Comparison of ENCODE assay signal across 3 worm cellular contexts in the genomic region with DNA sequence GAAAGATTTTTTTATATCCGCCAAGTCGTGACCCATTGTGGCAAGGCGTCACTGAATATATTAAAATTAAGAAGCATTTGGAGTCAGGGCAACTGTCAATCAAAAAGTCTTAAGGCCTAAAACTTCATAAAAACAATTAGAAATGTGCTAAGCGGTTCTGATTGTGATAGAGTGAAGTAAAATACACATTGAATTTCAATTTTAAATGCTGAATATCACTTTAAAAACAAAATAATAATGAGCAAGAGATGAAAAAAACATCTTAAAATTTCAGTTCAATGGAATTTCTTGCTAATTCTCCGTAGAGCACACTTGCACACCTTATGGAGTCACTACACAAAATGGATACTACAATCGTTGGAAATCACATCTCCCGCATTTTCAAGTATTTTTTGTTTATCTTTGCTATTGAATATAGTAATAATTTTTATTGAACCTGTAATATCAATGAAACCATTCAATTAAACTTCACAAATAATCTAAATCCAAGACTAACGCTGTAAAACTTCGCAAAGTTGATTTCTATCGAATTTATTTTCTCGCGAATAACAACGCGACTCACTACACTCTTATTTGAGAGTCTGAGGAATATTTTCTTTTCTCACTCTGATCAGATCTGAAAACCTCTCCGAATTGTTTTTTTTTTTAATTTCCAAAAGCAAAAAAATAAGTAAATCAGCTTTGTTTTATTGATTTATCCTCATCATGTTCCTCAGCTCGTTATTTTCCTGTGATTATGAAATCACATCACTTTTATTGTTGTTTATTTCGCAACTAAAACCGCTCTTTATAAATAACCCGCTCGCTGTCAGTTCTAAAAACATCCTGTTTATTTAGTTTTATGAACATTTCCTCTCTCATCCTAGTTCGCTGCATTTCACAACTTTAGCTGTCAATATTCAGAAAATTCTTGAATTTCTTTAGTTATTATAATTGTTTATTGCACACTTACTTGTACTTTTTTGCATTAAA.
TF ChIP-seq lines count a peak whose summit lies in the region.

A gene (minus strand): TSS at position 51 of the 972 bp plus-strand sequence.

TF ChIP-seq in whole organism, L2 larva, 48 proteins besides CTCF, POLR2A, EP300 and RAD21 (continued from another document):
- no peak for TF ChIP-seq blmp-1 (tag; optimal IDR thresholded peaks at IDR 0.05; lab: Kevin White, UChicago; ENCODE audit: insufficient read depth)
- peak; percentile 56 for TF ChIP-seq F13H6.1 (tag; optimal IDR thresholded peaks at IDR 0.05; lab: Kevin White, UChicago)
- TF ChIP-seq gmeb-1 (tag; optimal IDR thresholded peaks at IDR 0.05; lab: Kevin White, UChicago): peak; percentile 48
- TF ChIP-seq nhr-23 (tag; optimal IDR thresholded peaks at IDR 0.05; lab: Kevin White, UChicago): no peak
- TF ChIP-seq sma-3 (GFP tag; optimal IDR thresholded peaks at IDR 0.05; lab: Kevin White, UChicago): peak; percentile 84
- TF ChIP-seq nhr-237 (tag; optimal IDR thresholded peaks at IDR 0.05; lab: Kevin White, UChicago): no peak
- TF ChIP-seq Y55F3AM.14 (GFP tag; optimal IDR thresholded peaks at IDR 0.05; lab: Kevin White, UChicago): no peak
- peak; percentile 10 for TF ChIP-seq zag-1 (tag; optimal IDR thresholded peaks at IDR 0.05; lab: Kevin White, UChicago)
- peak; percentile 93 for TF ChIP-seq C34F6.9 (tag; optimal IDR thresholded peaks at IDR 0.05; lab: Kevin White, UChicago)
- TF ChIP-seq ztf-4 (tag; optimal IDR thresholded peaks at IDR 0.05; lab: Kevin White, UChicago): no peak
- peak; percentile 53 for TF ChIP-seq lin-13 (GFP tag; optimal IDR thresholded peaks at IDR 0.05; lab: Kevin White, UChicago)
- peak; percentile 51 to 86 for TF ChIP-seq lsy-2 (tag; optimal IDR thresholded peaks at IDR 0.05; lab: Kevin White, UChicago)
- TF ChIP-seq crh-2 (tag; optimal IDR thresholded peaks at IDR 0.05; lab: Kevin White, UChicago): peak; percentile 71
- peak; percentile 61 for TF ChIP-seq sma-9 (GFP tag; optimal IDR thresholded peaks at IDR 0.05; lab: Kevin White, UChicago)
- no peak for TF ChIP-seq sma-9 (tag; optimal IDR thresholded peaks at IDR 0.05; lab: Kevin White, UChicago)
- TF ChIP-seq alr-1 (tag; optimal IDR thresholded peaks at IDR 0.05; lab: Kevin White, UChicago): no peak
- TF ChIP-seq unc-55 (GFP tag; optimal IDR thresholded peaks at IDR 0.05; lab: Kevin White, UChicago): peak; percentile 80

TF ChIP-seq in whole organism, L4 larva, 104 proteins besides CTCF, POLR2A, EP300 and RAD21 (continued from another document):
- TF ChIP-seq ztf-11 (tag; optimal IDR thresholded peaks at IDR 0.05; lab: Kevin White, UChicago): no peak
- no peak for TF ChIP-seq R02D3.7 (tag; optimal IDR thresholded peaks at IDR 0.05; lab: Kevin White, UChicago)
- TF ChIP-seq rbr-2 (tag; optimal IDR thresholded peaks at IDR 0.05; lab: Kevin White, UChicago): peak; percentile 62
- TF ChIP-seq zfp-2 (tag; optimal IDR thresholded peaks at IDR 0.05; lab: Kevin White, UChicago): no peak
- TF ChIP-seq ZK337.2 (GFP tag; IDR thresholded peaks at IDR 0.05; lab: Robert Waterston, UW): no peak
- no peak for TF ChIP-seq arid-1 (GFP tag; conservative IDR thresholded peaks at IDR 0.05; lab: Robert Waterston, UW)
- peak in 1 of 2 experiments; percentile 74 for TF ChIP-seq hif-1 (tag; optimal IDR thresholded peaks at IDR 0.05; lab: Kevin White, UChicago)
- peak in 1 of 2 experiments; percentile 50 for TF ChIP-seq daf-16 (GFP tag; optimal IDR thresholded peaks at IDR 0.05; lab: Kevin White, UChicago)
- peak; percentile 55 for TF ChIP-seq daf-16 (tag; optimal IDR thresholded peaks at IDR 0.05; lab: Kevin White, UChicago)
- TF ChIP-seq F10B5.3 (tag; optimal IDR thresholded peaks at IDR 0.05; lab: Kevin White, UChicago): no peak
- 0 out of 2 replicates have a peak, but pooled peaks have one; percentile 33 for TF ChIP-seq ceh-44 (GFP tag; IDR thresholded peaks at IDR 0.05; lab: Robert Waterston, UW)
- TF ChIP-seq nhr-28 (tag; optimal IDR thresholded peaks at IDR 0.05; lab: Kevin White, UChicago): peak; percentile 41
- peak; percentile 12 to 80 for TF ChIP-seq lsy-2 (tag; optimal IDR thresholded peaks at IDR 0.05; lab: Kevin White, UChicago)
- peak; percentile 33 for TF ChIP-seq F37D6.2 (tag; optimal IDR thresholded peaks at IDR 0.05; lab: Kevin White, UChicago)
- TF ChIP-seq unc-62 (GFP tag; optimal IDR thresholded peaks at IDR 0.05 in 1 of 2; lab: Kevin White, UChicago): peak in 1 of 2 experiments; percentile 51
- TF ChIP-seq unc-62 (tag; optimal IDR thresholded peaks at IDR 0.05; lab: Kevin White, UChicago): no peak
- TF ChIP-seq lin-29 (GFP tag; IDR thresholded peaks at IDR 0.05; lab: Robert Waterston, UW): no peak
- TF ChIP-seq nhr-10 (tag; optimal IDR thresholded peaks at IDR 0.05; lab: Kevin White, UChicago): no peak
- TF ChIP-seq nhr-6 (tag; optimal IDR thresholded peaks at IDR 0.05; lab: Kevin White, UChicago): no peak
- peak; percentile 64 for TF ChIP-seq hlh-30 (tag; optimal IDR thresholded peaks at IDR 0.05; lab: Kevin White, UChicago; ENCODE audit: insufficient read depth)
- no peak for TF ChIP-seq madf-9 (GFP tag; conservative IDR thresholded peaks at IDR 0.05; lab: Robert Waterston, UW)
- TF ChIP-seq spr-3 (GFP tag; optimal IDR thresholded peaks at IDR 0.05; lab: Kevin White, UChicago): no peak
- peak; percentile 81 for TF ChIP-seq T20F7.1 (GFP tag; optimal IDR thresholded peaks at IDR 0.05; lab: Kevin White, UChicago)
- no peak for TF ChIP-seq aha-1 (tag; lab: Kevin White, UChicago)
- peak; percentile 52 for TF ChIP-seq mxl-3 (GFP tag; optimal IDR thresholded peaks at IDR 0.05; lab: Kevin White, UChicago)
- 0 out of 2 replicates have a peak, but pooled peaks have one; percentile 14 for TF ChIP-seq hmg-1.1 (GFP tag; IDR thresholded peaks at IDR 0.05; lab: Robert Waterston, UW)
- peak; percentile 62 for TF ChIP-seq dpl-1 (GFP tag; optimal IDR thresholded peaks at IDR 0.05; lab: Kevin White, UChicago)
- TF ChIP-seq mdt-29 (GFP tag; IDR thresholded peaks at IDR 0.05; lab: Robert Waterston, UW): no peak
- TF ChIP-seq aly-2 (tag; optimal IDR thresholded peaks at IDR 0.05; lab: Kevin White, UChicago): no peak
TF ChIP-seq in whole organism, L4 larva: peak in this region for 24.

TF ChIP-seq in whole organism, late embryonic, 69 proteins besides CTCF, POLR2A, EP300 and RAD21 (continued from another document):
- TF ChIP-seq ceh-48 (tag; optimal IDR thresholded peaks at IDR 0.05; lab: Kevin White, UChicago): no peak
- no peak for TF ChIP-seq pag-3 (tag; optimal IDR thresholded peaks at IDR 0.05; lab: Kevin White, UChicago; ENCODE audit: borderline replicate concordance)
- no peak for TF ChIP-seq K09A11.1 (tag; optimal IDR thresholded peaks at IDR 0.05; lab: Kevin White, UChicago; ENCODE audit: insufficient read depth)
- TF ChIP-seq ceh-22 (tag; optimal IDR thresholded peaks at IDR 0.05; lab: Kevin White, UChicago): no peak
- no peak for TF ChIP-seq ztf-16 (tag; optimal IDR thresholded peaks at IDR 0.05; lab: Kevin White, UChicago)
- TF ChIP-seq nfya-1 (tag; optimal IDR thresholded peaks at IDR 0.05; lab: Kevin White, UChicago): no peak
- peak; percentile 49 for TF ChIP-seq mec-3 (tag; optimal IDR thresholded peaks at IDR 0.05; lab: Kevin White, UChicago; ENCODE audit: borderline replicate concordance)
- TF ChIP-seq dve-1 (tag; optimal IDR thresholded peaks at IDR 0.05; lab: Kevin White, UChicago): no peak
- no peak for TF ChIP-seq fkh-10 (GFP tag; optimal IDR thresholded peaks at IDR 0.05; lab: Kevin White, UChicago)
- TF ChIP-seq sox-4 (tag; optimal IDR thresholded peaks at IDR 0.05; lab: Kevin White, UChicago): no peak
- no peak for TF ChIP-seq nhr-11 (tag; optimal IDR thresholded peaks at IDR 0.05; lab: Kevin White, UChicago)
- peak; percentile 60 for TF ChIP-seq unc-42 (tag; optimal IDR thresholded peaks at IDR 0.05; lab: Kevin White, UChicago)
- TF ChIP-seq elt-4 (tag; optimal IDR thresholded peaks at IDR 0.05; lab: Kevin White, UChicago): no peak
- TF ChIP-seq nhr-232 (tag; optimal IDR thresholded peaks at IDR 0.05; lab: Kevin White, UChicago): no peak
- TF ChIP-seq ceh-34 (tag; optimal IDR thresholded peaks at IDR 0.05; lab: Kevin White, UChicago): peak; percentile 76
- TF ChIP-seq T23F11.4 (GFP tag; optimal IDR thresholded peaks at IDR 0.05; lab: Kevin White, UChicago): no peak
- TF ChIP-seq ttx-3 (tag; optimal IDR thresholded peaks at IDR 0.05; lab: Kevin White, UChicago): no peak
- TF ChIP-seq pha-4 (tag; optimal IDR thresholded peaks at IDR 0.05; lab: Kevin White, UChicago): no peak
- no peak for TF ChIP-seq npax-4 (tag; optimal IDR thresholded peaks at IDR 0.05; lab: Kevin White, UChicago)
- TF ChIP-seq fax-1 (tag; optimal IDR thresholded peaks at IDR 0.05; lab: Kevin White, UChicago): peak; percentile 72
- no peak for TF ChIP-seq ceh-9 (tag; optimal IDR thresholded peaks at IDR 0.05; lab: Kevin White, UChicago)
- no peak for TF ChIP-seq hlh-15 (tag; optimal IDR thresholded peaks at IDR 0.05; lab: Kevin White, UChicago)
- peak; percentile 72 for TF ChIP-seq F13H6.1 (tag; optimal IDR thresholded peaks at IDR 0.05; lab: Kevin White, UChicago)
- TF ChIP-seq ceh-30 (tag; optimal IDR thresholded peaks at IDR 0.05; lab: Kevin White, UChicago): no peak
- TF ChIP-seq hlh-13 (GFP tag; optimal IDR thresholded peaks at IDR 0.05; lab: Kevin White, UChicago): no peak
- TF ChIP-seq eyg-1 (tag; optimal IDR thresholded peaks at IDR 0.05; lab: Kevin White, UChicago): peak; percentile 18
- TF ChIP-seq tbx-7 (tag; optimal IDR thresholded peaks at IDR 0.05; lab: Kevin White, UChicago): peak; percentile 79
- no peak for TF ChIP-seq sdc-2 (tag; optimal IDR thresholded peaks at IDR 0.05; lab: Kevin White, UChicago)
- TF ChIP-seq C08G9.2 (tag; optimal IDR thresholded peaks at IDR 0.05; lab: Kevin White, UChicago): peak; percentile 85
- TF ChIP-seq ets-4 (tag; optimal IDR thresholded peaks at IDR 0.05; lab: Kevin White, UChicago): peak; percentile 90
- peak; percentile 32 for TF ChIP-seq syd-9 (tag; optimal IDR thresholded peaks at IDR 0.05; lab: Kevin White, UChicago)
- TF ChIP-seq ceh-19 (GFP tag; optimal IDR thresholded peaks at IDR 0.05; lab: Kevin White, UChicago): peak; percentile 21
- no peak for TF ChIP-seq sox-2 (GFP tag; IDR thresholded peaks at IDR 0.05; lab: Robert Waterston, UW)
- no peak for TF ChIP-seq dmd-4 (tag; optimal IDR thresholded peaks at IDR 0.05; lab: Kevin White, UChicago; ENCODE audit: borderline replicate concordance)
- no peak for TF ChIP-seq madf-2 (tag; optimal IDR thresholded peaks at IDR 0.05; lab: Kevin White, UChicago)
- TF ChIP-seq Y22D7AL.16 (tag; optimal IDR thresholded peaks at IDR 0.05; lab: Kevin White, UChicago): no peak
- TF ChIP-seq pat-9 (tag; optimal IDR thresholded peaks at IDR 0.05; lab: Kevin White, UChicago): no peak
- TF ChIP-seq ahr-1 (tag; optimal IDR thresholded peaks at IDR 0.05; lab: Kevin White, UChicago): peak; percentile 53
- TF ChIP-seq lim-6 (tag; optimal IDR thresholded peaks at IDR 0.05; lab: Kevin White, UChicago): peak; percentile 54
- TF ChIP-seq tbx-2 (tag; optimal IDR thresholded peaks at IDR 0.05; lab: Kevin White, UChicago): peak; percentile 80
- TF ChIP-seq pqm-1 (tag; optimal IDR thresholded peaks at IDR 0.05; lab: Kevin White, UChicago): peak; percentile 64
- TF ChIP-seq elt-2 (tag; optimal IDR thresholded peaks at IDR 0.05; lab: Kevin White, UChicago): peak; percentile 59
- TF ChIP-seq ceh-6 (GFP tag; optimal IDR thresholded peaks at IDR 0.05; lab: Kevin White, UChicago): no peak
- no peak for TF ChIP-seq K02D7.2 (tag; optimal IDR thresholded peaks at IDR 0.05; lab: Kevin White, UChicago)
- no peak for TF ChIP-seq pha-2 (tag; optimal IDR thresholded peaks at IDR 0.05; lab: Kevin White, UChicago)
- TF ChIP-seq zip-5 (tag; optimal IDR thresholded peaks at IDR 0.05; lab: Kevin White, UChicago): peak; percentile 93
- TF ChIP-seq hlh-30 (tag; optimal IDR thresholded peaks at IDR 0.05; lab: Kevin White, UChicago; ENCODE audit: insufficient read depth): no peak
